Worm (Caenorhabditis elegans): ENCODE results near the gene C45G9.4.
A peak's percentile ranks its signal among the peaks of the same experiment; 100 is the strongest.

The C45G9.4 gene

ce11 chrIII:5078062-5078461, 15.6 kb downstream of the C45G9.4 start:
- TF ChIP-seq aly-2 (tag; optimal IDR thresholded peaks at IDR 0.05) (no peak), nhr-237 (tag; optimal IDR thresholded peaks at IDR 0.05) (no peak), ztf-11 (tag; optimal IDR thresholded peaks at IDR 0.05) (no peak), nhr-77 (tag; optimal IDR thresholded peaks at IDR 0.05) (no peak), ztf-1 (GFP tag; conservative IDR thresholded peaks at IDR 0.05) (no peak), mab-5 (tag; optimal IDR thresholded peaks at IDR 0.05) (no peak), mbf-1 (tag; optimal IDR thresholded peaks at IDR 0.05) (no peak), elt-3 (tag; optimal IDR thresholded peaks at IDR 0.05) (no peak), ceh-82 (tag; optimal IDR thresholded peaks at IDR 0.05) (no peak), unc-55 (GFP tag; optimal IDR thresholded peaks at IDR 0.05) (no peak), unc-39 (tag; optimal IDR thresholded peaks at IDR 0.05) (no peak), dmd-4 (tag; optimal IDR thresholded peaks at IDR 0.05) (no peak), nhr-129 (tag; optimal IDR thresholded peaks at IDR 0.05) (peak; percentile 82), Y55F3AM.14 (GFP tag; optimal IDR thresholded peaks at IDR 0.05) (peak; percentile 62), nhr-21 (tag; optimal IDR thresholded peaks at IDR 0.05) (peak; percentile 91), sem-4 (tag; optimal IDR thresholded peaks at IDR 0.05) (no peak), nhr-25 (tag; optimal IDR thresholded peaks at IDR 0.05) (peak; percentile 14), skn-1 (tag; optimal IDR thresholded peaks at IDR 0.05) (peak; percentile 63), alr-1 (tag; optimal IDR thresholded peaks at IDR 0.05) (no peak), lin-11 (tag; optimal IDR thresholded peaks at IDR 0.05) (no peak), egl-27 (tag; optimal IDR thresholded peaks at IDR 0.05) (peak; percentile 66), F13H6.1 (tag; optimal IDR thresholded peaks at IDR 0.05) (peak; percentile 89), ceh-16 (tag; optimal IDR thresholded peaks at IDR 0.05) (no peak), unc-62 (GFP tag; optimal IDR thresholded peaks at IDR 0.05) (no peak), elt-1 (tag; optimal IDR thresholded peaks at IDR 0.05) (no peak), peb-1 (tag; optimal IDR thresholded peaks at IDR 0.05) (no peak), lin-39 (tag; optimal IDR thresholded peaks at IDR 0.05) (no peak), sma-3 (GFP tag; optimal IDR thresholded peaks at IDR 0.05) (peak; percentile 81), R02D3.7 (tag; optimal IDR thresholded peaks at IDR 0.05) (no peak), gmeb-1 (tag; optimal IDR thresholded peaks at IDR 0.05) (peak; percentile 61), mdl-1 (tag; optimal IDR thresholded peaks at IDR 0.05) (peak; percentile 76 to 88), lin-13 (GFP tag; optimal IDR thresholded peaks at IDR 0.05) (peak; percentile 14), crh-2 (tag; optimal IDR thresholded peaks at IDR 0.05) (peak; percentile 90), lsy-2 (tag; optimal IDR thresholded peaks at IDR 0.05) (peak in 1 of 2 experiments; percentile 76), nhr-10 (tag; optimal IDR thresholded peaks at IDR 0.05) (no peak), ZK546.5 (tag; optimal IDR thresholded peaks at IDR 0.05) (no peak), blmp-1 (tag; optimal IDR thresholded peaks at IDR 0.05; ENCODE audit: insufficient read depth) (peak; percentile 65), sma-9 (GFP tag; optimal IDR thresholded peaks at IDR 0.05) (peak; percentile 99), sma-9 (tag; optimal IDR thresholded peaks at IDR 0.05) (no peak), snpc-4 (tag; optimal IDR thresholded peaks at IDR 0.05) (no peak), nhr-12 (tag; optimal IDR thresholded peaks at IDR 0.05) (no peak), nhr-23 (tag; optimal IDR thresholded peaks at IDR 0.05) (no peak), ama-1 (optimal IDR thresholded peaks at IDR 0.05) (peak; percentile 43), fos-1 (tag; optimal IDR thresholded peaks at IDR 0.05) (peak; percentile 69), ztf-4 (tag; optimal IDR thresholded peaks at IDR 0.05) (peak; percentile 75), nhr-6 (tag; optimal IDR thresholded peaks at IDR 0.05) (peak; percentile 2), zag-1 (tag; optimal IDR thresholded peaks at IDR 0.05) (no peak), nhr-11 (tag; optimal IDR thresholded peaks at IDR 0.05) (no peak), C34F6.9 (tag; optimal IDR thresholded peaks at IDR 0.05) (peak; percentile 51)
